Fruit fly (Drosophila melanogaster) whole organism, adult: ENCODE results near the gene CG9231.

Source experiments
- CG12768 ChIP-seq: fragments of 200-800 bp; sonication (Bioruptor generic); optimal IDR thresholded peaks from 2 replicates; lab custom pipeline; 2017; ENCODE audit warnings: missing biosample characterization, missing genetic modification characterization, mild to moderate bottlenecking, moderate library complexity, missing genetic modification reagents
- CG14711 ChIP-seq: fragments of 200-800 bp; sonication (Bioruptor generic); optimal IDR thresholded peaks from 2 replicates; lab custom pipeline; 2018; ENCODE audit warnings: missing biosample characterization, mild to moderate bottlenecking, missing genetic modification characterization, moderate library complexity
- CG33017 ChIP-seq: fragments of 200-800 bp; sonication (Bioruptor generic); optimal IDR thresholded peaks from 2 replicates; lab custom pipeline; 2018; ENCODE audit warnings: missing biosample characterization, mild to moderate bottlenecking, missing genetic modification characterization, moderate library complexity
- CG7101 ChIP-seq: fragments of 200-800 bp; sonication (Bioruptor generic); optimal IDR thresholded peaks from 2 replicates; lab custom pipeline; 2018; ENCODE audit warnings: missing biosample characterization, mild to moderate bottlenecking, missing genetic modification characterization, moderate library complexity
- Clk ChIP-seq: fragments of 200-800 bp; sonication (Bioruptor generic); optimal IDR thresholded peaks from 2 replicates; lab custom pipeline; 2017; ENCODE audit warnings: missing biosample characterization, missing genetic modification characterization
- Hr96 ChIP-seq: fragments of 200-800 bp; sonication (Bioruptor generic); optimal IDR thresholded peaks from 2 replicates; lab custom pipeline; 2016; ENCODE audit warnings: missing biosample characterization, missing genetic modification characterization
- bab1 ChIP-seq: fragments of 200-800 bp; sonication (Bioruptor generic); optimal IDR thresholded peaks from 3 replicates; lab custom pipeline; 2019; ENCODE audit warnings: missing biosample characterization, mild to moderate bottlenecking, missing genetic modification characterization, moderate library complexity
- cnc ChIP-seq, 2 experiments: fragments of >200 bp; optimal IDR thresholded peaks; 2 replicates each; lab custom pipeline; 2017
- kay ChIP-seq: fragments of 200-800 bp; sonication (Bioruptor generic); peaks from one replicate; lab custom pipeline; 2016; ENCODE audit warnings: missing biosample characterization, missing genetic modification characterization, borderline replicate concordance
- ovo ChIP-seq: fragments of 200-800 bp; sonication (Bioruptor generic); optimal IDR thresholded peaks from 2 replicates; lab custom pipeline; 2016; ENCODE audit warnings: missing biosample characterization, missing genetic modification characterization
- pad ChIP-seq: fragments of 200-800 bp; sonication (Bioruptor generic); optimal IDR thresholded peaks from 3 replicates; lab custom pipeline; 2017; ENCODE audit warnings: missing biosample characterization, missing genetic modification characterization, mild to moderate bottlenecking, moderate library complexity, missing genetic modification reagents
- tj ChIP-seq: fragments of 200-800 bp; sonication (Bioruptor generic); optimal IDR thresholded peaks from 3 replicates; lab custom pipeline; 2017; ENCODE audit warnings: missing biosample characterization, mild to moderate bottlenecking, missing genetic modification characterization, moderate library complexity

- TF ChIP-seq cnc (optimal IDR thresholded peaks at IDR 0.05; lab: Kevin White, UChicago), result no peak
- TF ChIP-seq kay (GFP tag; lab: Kevin White, UChicago), result no peak
- no peak for TF ChIP-seq tj (GFP tag; lab: Kevin White, UChicago)
- TF ChIP-seq Hr96 (GFP tag; lab: Kevin White, UChicago), result no peak
- no peak for TF ChIP-seq pad
- TF ChIP-seq CG12768 (GFP tag; lab: Kevin White, UChicago), result no peak
- no peak for TF ChIP-seq CG7101 (tag; lab: Kevin White, UChicago)
- TF ChIP-seq ovo (GFP tag; lab: Kevin White, UChicago), result no peak
- no peak for TF ChIP-seq bab1 (GFP tag; lab: Kevin White, UChicago)
- no peak for TF ChIP-seq CG14711
- no peak for TF ChIP-seq CG33017 (tag; lab: Kevin White, UChicago)
- no peak for TF ChIP-seq Clk (GFP tag; lab: Kevin White, UChicago)
Observed at dm6 chr3L:19544105-19544504, 41.7 kb downstream of the CG9231 start, which contains the start of the genes CG46434 and Dred.
